Worm (Caenorhabditis elegans) whole organism, late embryonic: ENCODE data around the gene pals-24.

Experiments
- C08G9.2 ChIP-seq: sonication (generic microtip); optimal IDR thresholded peaks from 2 replicates; lab custom pipeline; 2016; ENCODE audit warnings: mild to moderate bottlenecking, missing genetic modification characterization, moderate library complexity, missing compliant biosample characterization
- F13H6.1 ChIP-seq: sonication (generic microtip); optimal IDR thresholded peaks from 2 replicates; lab custom pipeline; 2016; ENCODE audit warnings: missing genetic modification characterization, missing compliant biosample characterization
- K02D7.2 ChIP-seq: sonication (generic microtip); optimal IDR thresholded peaks from 2 replicates; lab custom pipeline; 2017; ENCODE audit warnings: mild to moderate bottlenecking, missing genetic modification characterization, missing compliant biosample characterization
- Y22D7AL.16 ChIP-seq: sonication (generic microtip); optimal IDR thresholded peaks from 2 replicates; lab custom pipeline; 2016; ENCODE audit warnings: missing genetic modification characterization, missing compliant biosample characterization
- ama-1 ChIP-seq: fragments of 150-350 bp; optimal IDR thresholded peaks from 2 replicates; lab custom pipeline; 2014
- ceh-14 ChIP-seq: sonication (generic microtip); optimal IDR thresholded peaks from 2 replicates; lab custom pipeline; 2016; ENCODE audit warnings: missing genotype, missing genetic modification characterization, missing compliant biosample characterization
- ceh-2 ChIP-seq: sonication (generic microtip); optimal IDR thresholded peaks from 2 replicates; lab custom pipeline; 2016; ENCODE audit warnings: missing genotype, missing genetic modification characterization, missing compliant biosample characterization
- ceh-22 ChIP-seq: sonication (generic microtip); optimal IDR thresholded peaks from 2 replicates; lab custom pipeline; 2017; ENCODE audit warnings: missing biosample characterization, missing genetic modification characterization
- ceh-30 ChIP-seq: fragments of 150-350 bp; optimal IDR thresholded peaks from 2 replicates; lab custom pipeline; 2014; ENCODE audit warnings: missing biosample characterization, missing genetic modification characterization
- ceh-48 ChIP-seq: sonication (generic microtip); optimal IDR thresholded peaks from 2 replicates; lab custom pipeline; 2016; ENCODE audit warnings: missing genetic modification characterization, inconsistent platforms, missing compliant biosample characterization
- ceh-6 ChIP-seq: fragments of 200-800 bp; sonication (Bioruptor generic); optimal IDR thresholded peaks from 2 replicates; lab custom pipeline; 2018; ENCODE audit warnings: mild to moderate bottlenecking, missing genetic modification characterization, missing compliant biosample characterization
- ceh-9 ChIP-seq: sonication (generic microtip); optimal IDR thresholded peaks from 2 replicates; lab custom pipeline; 2016; ENCODE audit warnings: mild to moderate bottlenecking, missing genetic modification characterization, inconsistent platforms, missing compliant biosample characterization
- dve-1 ChIP-seq: sonication (generic microtip); optimal IDR thresholded peaks from 2 replicates; lab custom pipeline; 2017; ENCODE audit warnings: antibody characterized with exemption, mild to moderate bottlenecking, missing genetic modification characterization, missing compliant biosample characterization
- ets-4 ChIP-seq: sonication (generic microtip); optimal IDR thresholded peaks from 2 replicates; lab custom pipeline; 2016; ENCODE audit warnings: missing genetic modification characterization, missing compliant biosample characterization
- fax-1 ChIP-seq: sonication (generic microtip); optimal IDR thresholded peaks from 2 replicates; lab custom pipeline; 2016; ENCODE audit warnings: missing genotype, missing genetic modification characterization, missing compliant biosample characterization
- fkh-6 ChIP-seq: sonication (generic microtip); optimal IDR thresholded peaks from 2 replicates; lab custom pipeline; 2016; ENCODE audit warnings: missing genetic modification characterization, missing compliant biosample characterization
- gmeb-2 ChIP-seq: sonication (generic microtip); optimal IDR thresholded peaks from 2 replicates; lab custom pipeline; 2016; ENCODE audit warnings: missing genetic modification characterization, inconsistent platforms, missing compliant biosample characterization
- hlh-30 ChIP-seq: sonication (generic microtip); optimal IDR thresholded peaks from 2 replicates; lab custom pipeline; 2017; ENCODE audit warnings: antibody characterized with exemption, missing genetic modification characterization, missing compliant biosample characterization; ENCODE audit not compliant: insufficient read depth
- hlh-8 ChIP-seq: sonication (generic microtip); optimal IDR thresholded peaks from 2 replicates; lab custom pipeline; 2016; ENCODE audit warnings: missing genotype, missing genetic modification characterization, missing compliant biosample characterization
- madf-2 ChIP-seq: sonication (generic microtip); optimal IDR thresholded peaks from 2 replicates; lab custom pipeline; 2017; ENCODE audit warnings: missing genetic modification characterization, missing compliant biosample characterization
- mec-3 ChIP-seq: sonication (generic microtip); optimal IDR thresholded peaks from 2 replicates; lab custom pipeline; 2016; ENCODE audit warnings: borderline replicate concordance, missing genetic modification characterization, missing compliant biosample characterization
- nhr-11 ChIP-seq: fragments of 150-350 bp; optimal IDR thresholded peaks from 2 replicates; lab custom pipeline; 2014; ENCODE audit warnings: missing biosample characterization, missing genetic modification characterization
- pag-3 ChIP-seq: sonication (generic microtip); optimal IDR thresholded peaks from 2 replicates; lab custom pipeline; 2016; ENCODE audit warnings: missing compliant biosample characterization, missing genetic modification characterization, borderline replicate concordance
- pat-9 ChIP-seq: fragments of 200-800 bp; sonication (Bioruptor generic); optimal IDR thresholded peaks from 2 replicates; lab custom pipeline; 2018; ENCODE audit warnings: mild to moderate bottlenecking, missing genetic modification characterization, moderate library complexity, missing compliant biosample characterization
- pha-2 ChIP-seq: sonication (generic microtip); optimal IDR thresholded peaks from 2 replicates; lab custom pipeline; 2017; ENCODE audit warnings: mild to moderate bottlenecking, missing genetic modification characterization, missing compliant biosample characterization
- pqm-1 ChIP-seq: sonication (generic microtip); optimal IDR thresholded peaks from 2 replicates; lab custom pipeline; 2016; ENCODE audit warnings: missing genetic modification characterization, missing compliant biosample characterization
- rnt-1 ChIP-seq: sonication (generic microtip); optimal IDR thresholded peaks from 2 replicates; lab custom pipeline; 2016; ENCODE audit warnings: missing genetic modification characterization, missing compliant biosample characterization
- sdc-2 ChIP-seq: sonication (generic microtip); optimal IDR thresholded peaks from 2 replicates; lab custom pipeline; 2016; ENCODE audit warnings: missing genotype, missing genetic modification characterization, missing compliant biosample characterization
- sox-4 ChIP-seq: sonication (generic microtip); optimal IDR thresholded peaks from 2 replicates; lab custom pipeline; 2017; ENCODE audit warnings: mild to moderate bottlenecking, missing genetic modification characterization, inconsistent platforms, missing compliant biosample characterization
- tbx-2 ChIP-seq: sonication (generic microtip); optimal IDR thresholded peaks from 2 replicates; lab custom pipeline; 2016; ENCODE audit warnings: missing genetic modification characterization, missing compliant biosample characterization
- tbx-7 ChIP-seq: sonication (generic microtip); optimal IDR thresholded peaks from 2 replicates; lab custom pipeline; 2016; ENCODE audit warnings: missing genotype, missing genetic modification characterization, missing compliant biosample characterization
- ttx-3 ChIP-seq: sonication (generic microtip); optimal IDR thresholded peaks from 2 replicates; lab custom pipeline; 2016; ENCODE audit warnings: missing genetic modification reagents, missing genetic modification characterization, missing compliant biosample characterization
- unc-3 ChIP-seq, 2 experiments: fragments of 200-800 bp in 1 of 2; sonication (Bioruptor generic) in 1 of 2; sonication (generic microtip) in 1 of 2; conservative IDR thresholded peaks in 1 of 2; optimal IDR thresholded peaks in 1 of 2; 2 replicates each; pipeline versions ENCODE4 v1.3.6 to Lab custom; 2016 to 2022; ENCODE audit warnings: missing compliant biosample characterization in 2 of 2, missing genetic modification characterization in 2 of 2, missing genetic modification reagents in 1 of 2
- unc-42 ChIP-seq: sonication (generic microtip); optimal IDR thresholded peaks from 2 replicates; lab custom pipeline; 2016; ENCODE audit warnings: missing genotype, missing genetic modification characterization, missing compliant biosample characterization
- zip-5 ChIP-seq: sonication (generic microtip); optimal IDR thresholded peaks from 2 replicates; lab custom pipeline; 2016; ENCODE audit warnings: missing genetic modification characterization, missing compliant biosample characterization
- ztf-16 ChIP-seq: sonication (generic microtip); optimal IDR thresholded peaks from 2 replicates; lab custom pipeline; 2017; ENCODE audit warnings: missing genetic modification characterization, missing compliant biosample characterization

The pals-24 gene

DNA sequence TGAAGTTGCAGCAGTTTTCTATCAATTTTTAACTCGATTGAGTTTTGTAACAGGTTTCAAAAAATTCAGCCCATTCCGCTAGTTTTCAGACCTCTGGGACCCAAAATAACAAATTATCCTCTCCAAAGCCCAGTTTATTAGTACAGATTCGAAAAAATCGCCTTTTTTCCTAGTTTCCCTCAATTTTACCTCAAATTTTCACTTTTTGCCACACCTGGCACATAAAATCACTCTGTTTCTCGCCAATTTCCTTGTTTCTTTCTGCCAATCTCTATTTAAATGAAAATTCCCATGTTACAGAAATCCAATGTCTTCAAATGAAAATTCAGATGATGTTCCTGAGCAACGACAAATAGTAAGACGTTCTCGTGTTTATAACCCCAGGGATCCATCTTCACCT, 11.9 kb downstream of the pals-24 start, which contains the start of gene pals-22:
pals-22 (plus strand) TSS at position 301 of the 400 bp plus-strand sequence.
- no peak for TF ChIP-seq ceh-48 (tag; lab: Kevin White, UChicago)

DNA sequence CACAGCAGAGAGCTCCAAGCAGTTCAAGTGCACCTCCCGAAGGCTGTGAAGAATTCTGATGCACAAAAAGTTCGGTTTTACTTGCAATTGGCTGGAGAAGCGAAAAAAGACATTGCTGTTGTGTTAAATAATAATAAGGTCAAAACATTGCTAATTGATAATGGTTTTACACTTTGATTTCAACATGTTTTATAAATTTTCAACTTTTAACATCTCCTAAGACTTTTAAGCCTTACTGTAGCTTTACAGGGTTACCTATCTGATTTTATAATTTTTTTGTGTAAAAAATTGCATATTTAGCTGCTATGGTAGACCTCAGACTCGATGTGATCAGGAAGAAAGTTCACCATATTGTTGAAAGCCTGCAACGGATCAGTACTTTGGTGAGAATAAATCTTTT, 14.0 kb downstream of the pals-24 start, which contains the start of gene pals-25:
pals-25 (plus strand) TSS at position 301 of the 400 bp plus-strand sequence.
- TF ChIP-seq nhr-11 (tag; lab: Kevin White, UChicago) (no peak), fkh-6 (no peak), hlh-30 (tag; lab: Kevin White, UChicago) (no peak), pha-2 (no peak), fax-1 (tag; lab: Kevin White, UChicago) (no peak), sdc-2 (tag; lab: Kevin White, UChicago) (no peak), unc-42 (tag; lab: Kevin White, UChicago) (no peak), sox-4 (no peak), tbx-2 (tag; lab: Kevin White, UChicago) (no peak), mec-3 (tag; lab: Kevin White, UChicago) (no peak), F13H6.1 (tag; lab: Kevin White, UChicago) (no peak), tbx-7 (tag; lab: Kevin White, UChicago) (no peak), dve-1 (tag; lab: Kevin White, UChicago) (no peak), ceh-2 (tag; lab: Kevin White, UChicago) (no peak)
- TF ChIP-seq, all 69 proteins: peak for 0

DNA sequence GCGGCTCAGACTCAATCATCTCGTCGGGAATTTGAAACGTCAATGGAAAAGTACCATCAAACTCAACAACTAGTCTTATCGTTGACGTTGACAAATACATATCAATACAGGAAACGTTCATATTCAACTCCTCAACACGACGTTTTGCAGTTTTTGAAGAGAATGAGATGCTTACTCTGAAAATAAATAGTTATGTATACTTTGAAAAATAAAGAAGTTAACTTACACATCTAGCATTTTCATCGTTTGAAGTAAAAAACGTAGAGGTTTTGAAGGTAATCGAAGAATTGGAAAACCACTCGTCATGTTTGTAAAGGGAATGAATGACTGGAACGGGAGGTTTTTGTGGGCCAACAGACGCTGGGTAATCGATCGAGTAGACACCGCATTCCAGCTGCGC, 20.7 kb downstream of the pals-24 start, which contains the start of gene fbxb-81:
fbxb-81 (minus strand) TSS at position 314 of the 400 bp plus-strand sequence.
- TF ChIP-seq ztf-16 (tag; lab: Kevin White, UChicago), result no peak

DNA sequence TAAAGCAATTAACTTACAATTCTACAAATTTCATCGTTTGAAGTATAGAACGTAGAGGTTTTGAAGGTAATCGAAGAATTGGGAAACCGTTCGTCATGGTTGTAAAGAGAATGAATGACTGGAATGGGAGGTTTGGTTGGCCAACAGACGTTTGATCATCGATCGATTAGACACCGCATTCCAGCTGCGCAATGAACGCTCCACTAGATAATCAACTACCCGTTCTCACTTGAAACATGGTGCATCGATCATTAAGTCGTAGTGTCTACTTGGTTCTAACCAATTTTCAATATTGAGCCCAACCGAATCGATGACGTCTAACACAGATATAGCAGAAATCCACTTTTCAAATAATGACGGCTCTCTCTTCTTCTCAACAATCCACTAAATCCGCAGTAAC, 22.9 kb downstream of the pals-24 start, which contains the start of gene fbxb-82:
fbxb-82 (minus strand) TSS at position 101 of the 400 bp plus-strand sequence.
- TF ChIP-seq sox-4 (no peak), zip-5 (tag; lab: Kevin White, UChicago) (no peak), ceh-22 (tag; lab: Kevin White, UChicago) (no peak), K02D7.2 (tag; lab: Kevin White, UChicago) (no peak), pag-3 (no peak), C08G9.2 (tag; lab: Kevin White, UChicago) (no peak), pqm-1 (tag; lab: Kevin White, UChicago) (no peak), ceh-2 (tag; lab: Kevin White, UChicago) (no peak), ceh-14 (tag; lab: Kevin White, UChicago) (no peak), ceh-30 (tag; lab: Kevin White, UChicago) (no peak), unc-42 (tag; lab: Kevin White, UChicago) (no peak), ceh-6 (GFP tag; lab: Kevin White, UChicago) (no peak)

DNA sequence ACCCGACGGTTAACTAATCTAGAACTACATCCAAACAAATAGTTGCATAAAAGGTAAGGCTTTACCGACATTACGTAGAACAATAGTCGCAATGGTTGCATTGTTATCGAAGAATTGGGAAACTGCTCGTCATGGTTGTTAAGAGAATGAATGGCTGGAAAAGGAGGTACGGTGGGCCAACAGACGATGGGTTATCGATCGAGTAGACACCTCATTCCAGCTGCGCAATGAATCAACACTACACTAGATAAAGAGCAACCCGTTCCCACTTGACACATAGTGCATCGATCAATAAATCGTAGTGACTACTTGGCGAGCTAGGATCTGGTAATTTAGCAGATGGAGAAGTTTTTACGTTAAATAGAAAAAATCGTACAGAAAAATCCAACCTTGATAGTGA, 24.8 kb downstream of the pals-24 start, which contains the start of the genes T17A3.12 and fbxb-83:
T17A3.12 (minus strand) TSS at position 101 of the 400 bp plus-strand sequence.
fbxb-83 (minus strand) TSS at position 134 of the 400 bp plus-strand sequence.
- TF ChIP-seq rnt-1 (tag; lab: Kevin White, UChicago), result no peak
- TF ChIP-seq ttx-3 (tag; lab: Kevin White, UChicago), result no peak
- TF ChIP-seq sdc-2 (tag; lab: Kevin White, UChicago), result no peak
- no peak for TF ChIP-seq pat-9
- no peak for TF ChIP-seq C08G9.2 (tag; lab: Kevin White, UChicago)
- no peak for TF ChIP-seq gmeb-2 (tag; lab: Kevin White, UChicago)
- no peak for TF ChIP-seq sox-4
- no peak for TF ChIP-seq madf-2
- TF ChIP-seq ceh-9, result no peak
- no peak for TF ChIP-seq hlh-8 (tag; lab: Kevin White, UChicago)
- no peak for TF ChIP-seq Y22D7AL.16 (tag; lab: Kevin White, UChicago)
- no peak for TF ChIP-seq ets-4 (tag; lab: Kevin White, UChicago)
- no peak for TF ChIP-seq unc-3 (GFP tag; conservative IDR thresholded peaks at IDR 0.05; lab: Robert Waterston, UW)
- no peak for TF ChIP-seq unc-3 (tag; optimal IDR thresholded peaks at IDR 0.05; lab: Kevin White, UChicago)
- TF ChIP-seq ceh-22 (tag; lab: Kevin White, UChicago), result no peak
- no peak for TF ChIP-seq ztf-16 (tag; lab: Kevin White, UChicago)
- no peak for TF ChIP-seq ama-1
